Worm (Caenorhabditis elegans): ENCODE measurements around the gene W07G1.1.

DNA sequence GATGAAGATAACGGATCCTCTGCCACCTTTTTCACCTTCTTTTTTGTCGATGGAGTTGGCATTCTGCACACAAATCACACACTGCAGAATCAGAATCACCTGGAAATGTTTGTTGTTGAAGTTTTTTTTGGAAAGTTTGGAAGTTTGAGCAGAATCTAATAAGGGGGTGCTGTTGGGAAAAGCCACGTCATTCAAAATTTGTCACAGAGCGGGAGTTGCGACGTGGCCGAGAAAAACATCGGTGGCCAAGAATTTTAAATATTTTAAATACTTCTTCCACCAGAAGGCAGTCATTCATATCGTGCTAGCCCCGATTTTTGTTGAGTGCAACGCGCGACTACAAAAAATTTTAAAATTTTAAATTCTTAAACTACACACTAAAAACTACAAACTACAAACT lies 22.9 kb upstream of the W07G1.1 start, which contains the start of gene rpi-1:
- no peak for TF ChIP-seq nhr-12 (tag; optimal IDR thresholded peaks at IDR 0.05)
- TF ChIP-seq tbx-2 (tag; optimal IDR thresholded peaks at IDR 0.05) = no peak
- no peak for TF ChIP-seq lin-13 (GFP tag; optimal IDR thresholded peaks at IDR 0.05)
- no peak for TF ChIP-seq F16B12.6 (tag; optimal IDR thresholded peaks at IDR 0.05)
- TF ChIP-seq lir-3 (tag; optimal IDR thresholded peaks at IDR 0.05; ENCODE audit: poor library complexity) = no peak
- TF ChIP-seq jun-1 (tag; optimal IDR thresholded peaks at IDR 0.05) = no peak
- no peak for TF ChIP-seq unc-62 (GFP tag; optimal IDR thresholded peaks at IDR 0.05)
- no peak for TF ChIP-seq nhr-19 (GFP tag; conservative IDR thresholded peaks at IDR 0.05)
- no peak for TF ChIP-seq mdl-1 (tag; optimal IDR thresholded peaks at IDR 0.05)
- TF ChIP-seq xbp-1 (tag; optimal IDR thresholded peaks at IDR 0.05) = no peak
- no peak for TF ChIP-seq egl-27 (tag; optimal IDR thresholded peaks at IDR 0.05)
- TF ChIP-seq sox-4 (tag; optimal IDR thresholded peaks at IDR 0.05) = no peak
- no peak for TF ChIP-seq pag-3 (tag; optimal IDR thresholded peaks at IDR 0.05; ENCODE audit: borderline replicate concordance, insufficient read depth)
- no peak for TF ChIP-seq ceh-90 (tag; optimal IDR thresholded peaks at IDR 0.05)

All from whole organism, L1 larva.